Worm (Caenorhabditis elegans) whole organism, L1 larva: Measurements from ENCODE around the gene cest-2.1.

ENCODE experiments used
- alr-1 ChIP-seq: fragments of 200-800 bp; sonication (Bioruptor generic); optimal IDR thresholded peaks from 2 replicates; lab custom pipeline; 2018; ENCODE audit warnings: borderline replicate concordance, mild to moderate bottlenecking, missing genetic modification characterization, missing compliant biosample characterization
- ama-1 ChIP-seq: fragments of 150-350 bp; optimal IDR thresholded peaks from 2 replicates; lab custom pipeline; 2014
- blmp-1 ChIP-seq: fragments of 150-350 bp; optimal IDR thresholded peaks from 2 replicates; lab custom pipeline; 2014; ENCODE audit warnings: missing biosample characterization, missing genetic modification characterization
- ceh-63 ChIP-seq: fragments of 200-800 bp; sonication (Bioruptor generic); optimal IDR thresholded peaks from 2 replicates; lab custom pipeline; 2018; ENCODE audit warnings: mild to moderate bottlenecking, missing genetic modification characterization, missing compliant biosample characterization
- ceh-82 ChIP-seq, 3 experiments: fragments of 150-350 bp in 1 of 3; sonication (generic microtip) in 2 of 3; optimal IDR thresholded peaks; 2 replicates each; lab custom pipeline; 2014 to 2017; ENCODE audit warnings: missing biosample characterization in 3 of 3, missing genetic modification characterization in 3 of 3
- ceh-88 ChIP-seq: fragments of 200-800 bp; sonication (Bioruptor generic); IDR thresholded peaks from 2 replicates; pipeline ENCODE4 v1.3.6; 2022; ENCODE audit warnings: missing genetic modification characterization, missing compliant biosample characterization
- dpl-1 ChIP-seq, 3 experiments: fragments of 150-350 bp in 2 of 3; sonication (generic microtip) in 1 of 3; optimal IDR thresholded peaks; 2 replicates each; lab custom pipeline; 2014 to 2017; ENCODE audit warnings: missing biosample characterization in 3 of 3, missing genetic modification characterization in 3 of 3, missing genetic modification reagents in 3 of 3
- dsc-1 ChIP-seq: sonication (generic microtip); optimal IDR thresholded peaks from 2 replicates; lab custom pipeline; 2016; ENCODE audit warnings: mild to moderate bottlenecking, missing genetic modification characterization, missing compliant biosample characterization
- efl-1 ChIP-seq, 4 experiments: fragments of 150-350 bp; optimal IDR thresholded peaks in 3 of 4; peaks in 1 of 4; 1 replicate in 1 of 4; 2 replicates in 3 of 4; lab custom pipeline; 2014; ENCODE audit warnings: missing biosample characterization in 2 of 4, missing genetic modification characterization in 2 of 4, missing genetic modification reagents in 2 of 4
- egl-27 ChIP-seq, 2 experiments: fragments of 150-350 bp in 1 of 2; sonication (generic microtip); optimal IDR thresholded peaks; 3 replicates each; lab custom pipeline; 2017 to 2018; ENCODE audit warnings: missing biosample characterization in 2 of 2, missing genetic modification characterization in 2 of 2, missing genetic modification reagents in 2 of 2
- elt-2 ChIP-seq: sonication (generic microtip); optimal IDR thresholded peaks from 2 replicates; lab custom pipeline; 2016; ENCODE audit warnings: missing genetic modification characterization, mild to moderate bottlenecking, inconsistent platforms, missing compliant biosample characterization, missing genetic modification reagents
- elt-3 ChIP-seq, 6 experiments: fragments of 150-350 bp in 1 of 6; sonication (generic microtip); optimal IDR thresholded peaks; 2 replicates each; lab custom pipeline; 2017 to 2018; ENCODE audit warnings: missing biosample characterization in 6 of 6, missing genetic modification characterization in 6 of 6, inconsistent platforms in 1 of 6
- ets-5 ChIP-seq: fragments of 200-800 bp; sonication (Bioruptor generic); IDR thresholded peaks from 2 replicates; pipeline ENCODE4 v1.3.6; 2022; ENCODE audit warnings: missing genetic modification characterization, missing compliant biosample characterization
- fkh-10 ChIP-seq: sonication (generic microtip); optimal IDR thresholded peaks from 2 replicates; lab custom pipeline; 2017; ENCODE audit warnings: missing biosample characterization, missing genetic modification reagents, missing genetic modification characterization
- hlh-4 ChIP-seq: sonication (generic microtip); optimal IDR thresholded peaks from 2 replicates; lab custom pipeline; 2016; ENCODE audit warnings: mild to moderate bottlenecking, missing genetic modification characterization, missing compliant biosample characterization
- isw-1 ChIP-seq: fragments of 200-800 bp; sonication (Bioruptor generic); IDR thresholded peaks from 2 replicates; pipeline ENCODE4 v1.3.6; 2022; ENCODE audit warnings: missing genetic modification characterization, missing compliant biosample characterization
- lin-14 ChIP-seq: fragments of 200-800 bp; sonication (Bioruptor generic); optimal IDR thresholded peaks from 2 replicates; lab custom pipeline; 2018; ENCODE audit warnings: mild to moderate bottlenecking, missing genetic modification characterization, moderate library complexity, missing compliant biosample characterization
- lin-15B ChIP-seq: fragments of 150-350 bp; sonication (generic microtip); optimal IDR thresholded peaks from 3 replicates; lab custom pipeline; 2014; ENCODE audit warnings: missing biosample characterization, missing genetic modification characterization
- lin-35 ChIP-seq, 2 experiments: fragments of 150-350 bp; optimal IDR thresholded peaks; 2 replicates each; lab custom pipeline; 2014; ENCODE audit warnings: missing biosample characterization in 2 of 2, missing genetic modification characterization in 2 of 2, missing genetic modification reagents in 2 of 2
- mep-1 ChIP-seq: fragments of 150-350 bp; optimal IDR thresholded peaks from 2 replicates; lab custom pipeline; 2014; ENCODE audit warnings: missing biosample characterization, missing genetic modification characterization
- nhr-19 ChIP-seq: fragments of 200-800 bp; sonication (Bioruptor generic); conservative IDR thresholded peaks from 2 replicates; pipeline ENCODE4 v1.3.6; 2022; ENCODE audit warnings: missing genetic modification characterization, missing compliant biosample characterization
- nhr-237 ChIP-seq: fragments of 150-350 bp; optimal IDR thresholded peaks from 2 replicates; lab custom pipeline; 2014; ENCODE audit warnings: missing biosample characterization, missing genetic modification characterization
- nhr-28 ChIP-seq: fragments of 150-350 bp; optimal IDR thresholded peaks from 2 replicates; lab custom pipeline; 2014; ENCODE audit warnings: missing biosample characterization, missing genetic modification characterization
- nhr-47 ChIP-seq: sonication (generic microtip); optimal IDR thresholded peaks from 2 replicates; lab custom pipeline; 2016; ENCODE audit warnings: mild to moderate bottlenecking, missing genetic modification characterization, moderate library complexity, missing compliant biosample characterization
- nhr-77 ChIP-seq: fragments of 150-350 bp; optimal IDR thresholded peaks from 2 replicates; lab custom pipeline; 2014; ENCODE audit warnings: missing biosample characterization, missing genetic modification characterization
- nhr-85 ChIP-seq: sonication (generic microtip); peaks from one replicate; lab custom pipeline; 2016; ENCODE audit warnings: missing genetic modification characterization, inconsistent platforms, missing compliant biosample characterization
- pax-3 ChIP-seq: fragments of 200-800 bp; sonication (Bioruptor generic); optimal IDR thresholded peaks from 2 replicates; lab custom pipeline; 2018; ENCODE audit warnings: mild to moderate bottlenecking, missing genetic modification characterization, moderate library complexity, missing compliant biosample characterization
- rnt-1 ChIP-seq: sonication (generic microtip); optimal IDR thresholded peaks from 2 replicates; lab custom pipeline; 2016; ENCODE audit warnings: mild to moderate bottlenecking, missing genetic modification characterization, moderate library complexity, missing compliant biosample characterization
- tbx-2 ChIP-seq: sonication (generic microtip); optimal IDR thresholded peaks from 2 replicates; lab custom pipeline; 2016; ENCODE audit warnings: missing genetic modification characterization, missing compliant biosample characterization
- tlp-1 ChIP-seq: fragments of 150-350 bp; optimal IDR thresholded peaks from 2 replicates; lab custom pipeline; 2014; ENCODE audit warnings: missing biosample characterization, missing genetic modification characterization
- unc-62 ChIP-seq: fragments of 150-350 bp; optimal IDR thresholded peaks from 2 replicates; lab custom pipeline; 2014; ENCODE audit warnings: missing biosample characterization, missing genetic modification reagents, missing genetic modification characterization
- unc-86 ChIP-seq: sonication (generic microtip); optimal IDR thresholded peaks from 2 replicates; lab custom pipeline; 2016; ENCODE audit warnings: missing genetic modification characterization, missing compliant biosample characterization
- xbp-1 ChIP-seq: sonication (generic microtip); optimal IDR thresholded peaks from 2 replicates; lab custom pipeline; 2016; ENCODE audit warnings: missing genetic modification characterization, missing compliant biosample characterization
- ztf-11 ChIP-seq, 2 experiments: sonication (generic microtip); optimal IDR thresholded peaks; 2 replicates each; lab custom pipeline; 2016 to 2017; ENCODE audit warnings: missing genetic modification characterization in 2 of 2, missing biosample characterization in 1 of 2, missing compliant biosample characterization in 1 of 2

cest-2.1 gene

DNA sequence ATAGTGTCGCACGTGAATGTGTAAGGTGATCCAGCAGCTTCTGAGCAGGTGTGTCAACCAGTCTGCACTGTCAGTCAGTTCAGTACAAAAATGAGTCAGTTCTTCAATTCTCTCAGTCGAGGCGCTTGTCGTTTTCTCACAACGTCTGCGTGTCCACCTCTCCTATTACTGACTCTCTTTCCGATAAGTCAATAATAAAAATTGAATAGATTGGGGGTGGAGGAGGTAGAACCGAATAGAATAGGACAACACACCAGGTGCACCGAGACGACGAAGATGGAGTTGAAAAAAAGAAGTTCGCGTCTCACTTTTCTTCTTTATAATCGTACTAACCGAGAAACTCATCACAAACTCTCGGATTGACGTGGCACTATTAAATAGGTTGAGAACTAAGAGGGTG lies 43.4 kb downstream of the cest-2.1 start:
- TF ChIP-seq ceh-88 (GFP tag; lab: Robert Waterston, UW) (no peak), isw-1 (GFP tag; lab: Robert Waterston, UW) (no peak), tbx-2 (tag; lab: Kevin White, UChicago) (no peak), lin-35 (GFP tag; optimal IDR thresholded peaks at IDR 0.05; lab: Kevin White, UChicago) (peak in 1 of 2 experiments; percentile 7), nhr-28 (tag; lab: Kevin White, UChicago) (no peak), lin-14 (GFP tag; lab: Kevin White, UChicago) (peak; percentile 37), nhr-77 (no peak), xbp-1 (no peak), ama-1 (lab: Kevin White, UChicago) (no peak), efl-1 (optimal IDR thresholded peaks at IDR 0.05; lab: Kevin White, UChicago) (no peak), efl-1 (GFP tag; optimal IDR thresholded peaks at IDR 0.05 in 1 of 2; lab: Kevin White, UChicago) (peak in 1 of 2 experiments; percentile 83), dsc-1 (tag; lab: Kevin White, UChicago) (no peak), tlp-1 (tag; lab: Kevin White, UChicago) (no peak)

DNA sequence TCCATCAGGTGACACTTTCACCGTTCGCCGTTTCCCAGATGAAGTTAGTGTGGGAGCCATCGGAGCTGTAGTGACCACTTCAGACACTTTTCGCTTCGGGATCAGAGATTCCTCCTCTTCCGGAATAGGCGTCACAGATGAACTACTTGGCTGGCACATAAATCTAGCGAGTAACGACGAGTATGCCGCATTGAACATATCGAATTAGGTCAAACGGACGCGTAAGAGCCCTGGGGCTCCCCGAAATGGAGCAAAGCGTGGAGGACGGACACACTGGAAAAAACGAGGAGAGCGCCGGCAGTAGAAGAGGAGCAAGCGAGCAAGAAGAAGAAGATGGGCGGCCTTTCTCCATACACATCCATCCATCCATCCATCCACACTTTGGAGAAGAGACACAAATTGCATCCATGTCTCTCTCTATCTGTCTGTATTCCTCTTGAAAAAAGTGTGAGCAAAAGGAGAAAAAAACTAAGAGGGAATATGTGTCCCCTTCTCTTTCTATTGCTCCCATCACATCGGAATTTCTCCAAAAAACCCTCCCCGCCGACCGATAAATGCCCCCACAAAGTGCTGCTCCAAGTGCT lies 44.8 kb downstream of the cest-2.1 start:
- no peak for TF ChIP-seq blmp-1 (tag; lab: Kevin White, UChicago)
- no peak for TF ChIP-seq rnt-1
- peak; percentile 57 for TF ChIP-seq lin-14 (GFP tag; lab: Kevin White, UChicago)
- TF ChIP-seq alr-1 (tag; lab: Kevin White, UChicago) = no peak
- peak; percentile 3 for TF ChIP-seq fkh-10 (GFP tag; lab: Kevin White, UChicago)
- TF ChIP-seq nhr-85 (tag; lab: Kevin White, UChicago) = no peak
- TF ChIP-seq ceh-63 (GFP tag; lab: Kevin White, UChicago) = no peak
- TF ChIP-seq ceh-82 (tag; optimal IDR thresholded peaks at IDR 0.05; lab: Kevin White, UChicago) = peak in 1 of 3 experiments; percentile 27
- no peak for TF ChIP-seq nhr-19 (GFP tag; lab: Robert Waterston, UW)
- no peak for TF ChIP-seq unc-86 (tag; lab: Kevin White, UChicago)
- no peak for TF ChIP-seq elt-3 (tag; optimal IDR thresholded peaks at IDR 0.05; lab: Kevin White, UChicago)
- TF ChIP-seq hlh-4 (tag; lab: Kevin White, UChicago) = no peak
- no peak for TF ChIP-seq pax-3 (tag; lab: Kevin White, UChicago)
- no peak for TF ChIP-seq nhr-237 (tag; lab: Kevin White, UChicago)
- no peak for TF ChIP-seq ets-5 (GFP tag; lab: Robert Waterston, UW)

DNA sequence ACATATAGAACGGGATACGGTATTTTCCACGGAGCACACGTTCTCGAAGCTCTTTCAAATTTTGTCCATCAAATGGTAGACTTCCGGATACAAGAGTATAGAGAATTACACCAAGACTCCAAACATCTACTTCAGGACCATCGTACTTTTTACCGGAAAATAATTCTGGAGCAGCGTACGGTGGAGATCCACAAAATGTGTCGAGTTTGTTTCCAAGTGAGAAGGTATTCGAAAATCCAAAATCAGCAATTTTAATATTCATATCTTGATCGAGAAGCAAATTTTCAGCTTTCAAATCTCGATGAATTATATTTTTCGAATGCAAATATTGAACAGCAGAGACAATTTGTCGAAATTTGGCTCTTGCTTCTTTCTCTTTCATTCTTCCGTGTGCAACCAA lies 48.1 kb downstream of the cest-2.1 start:
- TF ChIP-seq unc-62 (GFP tag; lab: Kevin White, UChicago) (no peak), isw-1 (GFP tag; lab: Robert Waterston, UW) (no peak), dpl-1 (GFP tag; optimal IDR thresholded peaks at IDR 0.05; lab: Kevin White, UChicago) (no peak), ztf-11 (tag; optimal IDR thresholded peaks at IDR 0.05; lab: Kevin White, UChicago) (no peak)
- TF ChIP-seq, all 84 proteins: peak for 0

- TF ChIP-seq elt-2 (tag; lab: Kevin White, UChicago) (no peak), nhr-47 (no peak), egl-27 (tag; optimal IDR thresholded peaks at IDR 0.05; lab: Kevin White, UChicago) (no peak), tbx-2 (tag; lab: Kevin White, UChicago) (no peak), mep-1 (tag; lab: Kevin White, UChicago) (no peak), lin-15B (no peak)
Observed at ce11 chrV:14120674-14121073, 50.6 kb downstream of the cest-2.1 start.
